Worm (Caenorhabditis elegans) whole organism, mixed stage, embryonic: ENCODE results near the gene T22F3.7.

Experiments used
- ceh-39 ChIP-seq: fragments of 150-350 bp; optimal IDR thresholded peaks from 2 replicates; lab custom pipeline; 2014; ENCODE audit warnings: missing biosample characterization, missing genetic modification characterization
- ces-1 ChIP-seq: fragments of 150-350 bp; optimal IDR thresholded peaks from 2 replicates; lab custom pipeline; 2014; ENCODE audit warnings: missing biosample characterization, missing genetic modification reagents, missing genetic modification characterization
- cnd-1 ChIP-seq: fragments of 200-800 bp; sonication (Bioruptor generic); optimal IDR thresholded peaks from 2 replicates; lab custom pipeline; 2018; ENCODE audit warnings: mild to moderate bottlenecking, missing genetic modification characterization, missing compliant biosample characterization
- mab-5 ChIP-seq: fragments of 150-350 bp; optimal IDR thresholded peaks from 2 replicates; lab custom pipeline; 2014; ENCODE audit warnings: missing biosample characterization, missing genetic modification characterization
- mls-2 ChIP-seq: sonication (generic microtip); optimal IDR thresholded peaks from 2 replicates; lab custom pipeline; 2016; ENCODE audit warnings: mild to moderate bottlenecking, missing genetic modification characterization, moderate library complexity, missing compliant biosample characterization
- nhr-237 ChIP-seq: fragments of 150-350 bp; optimal IDR thresholded peaks from 2 replicates; lab custom pipeline; 2014; ENCODE audit warnings: missing biosample characterization, missing genetic modification characterization
- nhr-28 ChIP-seq: fragments of 150-350 bp; optimal IDR thresholded peaks from 2 replicates; lab custom pipeline; 2014; ENCODE audit warnings: missing biosample characterization, missing genetic modification characterization
- nhr-76 ChIP-seq: sonication (generic microtip); optimal IDR thresholded peaks from 2 replicates; lab custom pipeline; 2017; ENCODE audit warnings: missing biosample characterization, missing genetic modification characterization
- pha-4 ChIP-seq: fragments of 150-350 bp; optimal IDR thresholded peaks from 2 replicates; lab custom pipeline; 2018; ENCODE audit warnings: missing biosample characterization, missing genetic modification reagents, missing genetic modification characterization
- sptf-1 ChIP-seq: sonication (generic microtip); optimal IDR thresholded peaks from 2 replicates; lab custom pipeline; 2017; ENCODE audit warnings: mild to moderate bottlenecking, missing genetic modification characterization, moderate library complexity, missing compliant biosample characterization
- tbx-8 ChIP-seq: fragments of 200-800 bp; sonication (Bioruptor generic); optimal IDR thresholded peaks from 2 replicates; lab custom pipeline; 2018; ENCODE audit warnings: mild to moderate bottlenecking, missing genetic modification characterization, moderate library complexity, missing compliant biosample characterization
- unc-62 ChIP-seq: fragments of 150-350 bp; optimal IDR thresholded peaks from 2 replicates; lab custom pipeline; 2014; ENCODE audit warnings: missing biosample characterization, missing genetic modification reagents, missing genetic modification characterization

DNA sequence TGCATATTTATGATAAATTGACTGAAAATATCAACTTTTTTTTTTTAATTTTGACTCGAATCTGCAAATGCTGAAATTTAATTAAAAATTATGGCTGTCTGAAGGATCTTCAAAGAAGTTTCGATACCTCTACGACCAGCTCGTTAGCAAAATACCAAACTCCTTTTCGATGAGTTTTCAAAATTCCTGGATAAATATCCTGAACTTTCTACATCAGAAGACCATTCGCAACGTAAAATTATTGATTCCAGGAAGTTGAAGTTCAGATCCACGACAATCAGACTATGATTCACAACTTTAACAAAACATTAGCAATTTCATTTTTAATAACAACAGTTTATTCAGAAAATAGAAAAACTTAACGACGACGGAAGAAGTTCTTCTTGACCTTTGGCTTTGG lies 15.5 kb downstream of the T22F3.7 start:
- TF ChIP-seq cnd-1 (tag; lab: Kevin White, UChicago) (no peak), ceh-39 (no peak), mab-5 (tag; lab: Kevin White, UChicago) (no peak), ces-1 (GFP tag; lab: Kevin White, UChicago) (no peak), nhr-76 (no peak), sptf-1 (tag; lab: Kevin White, UChicago) (no peak), unc-62 (GFP tag; lab: Kevin White, UChicago) (no peak), pha-4 (tag; lab: Kevin White, UChicago) (no peak), mls-2 (tag; lab: Kevin White, UChicago) (no peak), tbx-8 (GFP tag; lab: Kevin White, UChicago) (no peak), nhr-237 (tag; lab: Kevin White, UChicago) (no peak), nhr-28 (no peak)
